Worm (Caenorhabditis elegans): Measurements from ENCODE around the gene arrd-4.

DNA sequence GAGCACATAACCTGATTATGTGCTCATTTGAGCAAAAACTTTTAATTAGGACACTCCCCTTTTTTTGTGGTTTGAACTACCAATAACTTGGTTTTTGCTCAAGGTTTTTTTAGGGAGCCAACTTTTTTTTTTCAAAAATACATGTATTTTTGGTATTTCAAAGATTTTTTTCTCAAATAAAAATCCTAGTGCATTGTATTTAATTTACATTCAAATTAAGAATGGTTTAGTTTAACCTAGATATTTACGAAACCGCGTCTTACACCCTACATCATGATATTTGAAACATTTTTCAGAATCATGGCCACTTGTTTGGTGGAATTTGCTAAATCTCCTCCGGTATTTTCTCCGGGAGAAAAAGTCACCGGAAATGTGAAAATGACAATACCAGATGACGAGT is 3.2 kb downstream of the arrd-4 start, which contains the start of gene arrd-5:
- TF ChIP-seq nhr-11 (tag; optimal IDR thresholded peaks at IDR 0.05) (no peak), ceh-19 (GFP tag; optimal IDR thresholded peaks at IDR 0.05) (no peak), sox-4 (tag; optimal IDR thresholded peaks at IDR 0.05) (no peak)

Data from whole organism, late embryonic.